Fruit fly (Drosophila melanogaster): ENCODE results near the gene dop.

DNA sequence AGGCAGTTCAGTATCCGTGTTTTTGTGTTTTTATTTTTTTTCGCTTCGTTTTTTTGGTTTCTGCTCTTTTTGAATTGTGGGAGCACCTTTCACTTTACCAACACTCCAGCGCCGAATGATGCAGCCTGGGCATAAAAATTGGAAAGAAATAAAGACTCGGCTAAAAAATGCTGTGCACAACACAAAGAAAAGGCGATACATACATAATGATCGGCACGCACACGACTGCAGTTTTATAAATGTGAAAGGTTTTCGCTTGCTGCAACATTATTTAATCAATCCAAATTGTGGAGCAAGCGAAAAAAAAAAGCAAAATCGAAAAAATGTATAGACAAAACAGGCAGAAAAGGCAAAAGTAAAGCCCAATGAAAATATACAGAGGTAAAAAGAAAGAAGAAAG lies 22.8 kb upstream of the dop start:
- TF ChIP-seq h (GFP tag; optimal IDR thresholded peaks at IDR 0.05) (no peak), Hr83 (GFP tag; optimal IDR thresholded peaks at IDR 0.05; ENCODE audit: poor library complexity, severe bottlenecking) (no peak)
